Worm (Caenorhabditis elegans) whole organism, L2 larva: ENCODE measurements around the gene anmt-2.

ENCODE experiments used
- C34F6.9 ChIP-seq: fragments of 150-350 bp; optimal IDR thresholded peaks from 2 replicates; lab custom pipeline; 2014; ENCODE audit warnings: missing biosample characterization, missing genetic modification characterization
- F13H6.1 ChIP-seq: sonication (generic microtip); optimal IDR thresholded peaks from 2 replicates; lab custom pipeline; 2016; ENCODE audit warnings: missing genetic modification characterization, missing compliant biosample characterization
- R02D3.7 ChIP-seq: fragments of 150-350 bp; optimal IDR thresholded peaks from 2 replicates; lab custom pipeline; 2014; ENCODE audit warnings: missing biosample characterization, missing genetic modification characterization
- ZK546.5 ChIP-seq: sonication (generic microtip); optimal IDR thresholded peaks from 2 replicates; lab custom pipeline; 2017; ENCODE audit warnings: missing biosample characterization, missing genetic modification characterization
- aly-2 ChIP-seq: fragments of 150-350 bp; optimal IDR thresholded peaks from 2 replicates; lab custom pipeline; 2014; ENCODE audit warnings: missing biosample characterization, missing genetic modification characterization
- blmp-1 ChIP-seq: sonication (generic microtip); optimal IDR thresholded peaks from 2 replicates; lab custom pipeline; 2017; ENCODE audit warnings: missing genetic modification characterization, mild to moderate bottlenecking, missing compliant biosample characterization, antibody characterized with exemption, moderate library complexity; ENCODE audit not compliant: insufficient read depth
- ceh-82 ChIP-seq: fragments of 150-350 bp; optimal IDR thresholded peaks from 2 replicates; lab custom pipeline; 2014; ENCODE audit warnings: missing biosample characterization, missing genetic modification characterization
- crh-2 ChIP-seq: sonication (generic microtip); optimal IDR thresholded peaks from 2 replicates; lab custom pipeline; 2017; ENCODE audit warnings: missing biosample characterization, missing genetic modification characterization
- dmd-4 ChIP-seq: sonication (generic microtip); optimal IDR thresholded peaks from 2 replicates; lab custom pipeline; 2017; ENCODE audit warnings: missing biosample characterization, missing genetic modification characterization
- egl-27 ChIP-seq: sonication (generic microtip); optimal IDR thresholded peaks from 3 replicates; lab custom pipeline; 2017; ENCODE audit warnings: missing biosample characterization, missing genetic modification reagents, missing genetic modification characterization
- elt-3 ChIP-seq: sonication (generic microtip); optimal IDR thresholded peaks from 2 replicates; lab custom pipeline; 2017; ENCODE audit warnings: missing biosample characterization, missing genetic modification characterization
- fos-1 ChIP-seq: fragments of 150-350 bp; optimal IDR thresholded peaks from 2 replicates; lab custom pipeline; 2014; ENCODE audit warnings: missing biosample characterization, missing genetic modification characterization
- gmeb-1 ChIP-seq: fragments of 150-350 bp; optimal IDR thresholded peaks from 2 replicates; lab custom pipeline; 2014; ENCODE audit warnings: missing biosample characterization, missing genetic modification characterization
- lin-13 ChIP-seq: fragments of 150-350 bp; optimal IDR thresholded peaks from 2 replicates; lab custom pipeline; 2014; ENCODE audit warnings: missing biosample characterization, missing genetic modification reagents, missing genetic modification characterization
- lsy-2 ChIP-seq, 2 experiments: fragments of 150-350 bp in 1 of 2; sonication (generic microtip) in 1 of 2; optimal IDR thresholded peaks; 2 replicates each; lab custom pipeline; 2014 to 2017; ENCODE audit warnings: missing biosample characterization in 2 of 2, missing genetic modification characterization in 2 of 2
- mab-5 ChIP-seq: fragments of 150-350 bp; optimal IDR thresholded peaks from 2 replicates; lab custom pipeline; 2014; ENCODE audit warnings: missing biosample characterization, missing genetic modification characterization
- mbf-1 ChIP-seq: sonication (generic microtip); optimal IDR thresholded peaks from 2 replicates; lab custom pipeline; 2017; ENCODE audit warnings: missing biosample characterization, missing genetic modification characterization
- mdl-1 ChIP-seq, 2 experiments: fragments of 150-350 bp in 1 of 2; sonication (generic microtip) in 1 of 2; optimal IDR thresholded peaks; 2 replicates each; lab custom pipeline; 2017; ENCODE audit warnings: missing biosample characterization in 2 of 2, missing genetic modification characterization in 2 of 2
- nhr-10 ChIP-seq: sonication (generic microtip); optimal IDR thresholded peaks from 2 replicates; lab custom pipeline; 2017; ENCODE audit warnings: missing biosample characterization, missing genetic modification characterization
- nhr-11 ChIP-seq: fragments of 150-350 bp; optimal IDR thresholded peaks from 2 replicates; lab custom pipeline; 2014; ENCODE audit warnings: missing biosample characterization, missing genetic modification characterization
- nhr-129 ChIP-seq: fragments of 150-350 bp; optimal IDR thresholded peaks from 2 replicates; lab custom pipeline; 2014; ENCODE audit warnings: missing biosample characterization, missing genetic modification characterization
- nhr-21 ChIP-seq: fragments of 150-350 bp; optimal IDR thresholded peaks from 2 replicates; lab custom pipeline; 2014; ENCODE audit warnings: missing biosample characterization, missing genetic modification characterization
- nhr-23 ChIP-seq: fragments of 150-350 bp; optimal IDR thresholded peaks from 2 replicates; lab custom pipeline; 2014; ENCODE audit warnings: missing biosample characterization, missing genetic modification reagents, missing genetic modification characterization
- nhr-25 ChIP-seq: fragments of 150-350 bp; sonication (generic microtip); optimal IDR thresholded peaks from 3 replicates; lab custom pipeline; 2014; ENCODE audit warnings: missing biosample characterization, missing genetic modification characterization
- nhr-6 ChIP-seq: fragments of 150-350 bp; optimal IDR thresholded peaks from 2 replicates; lab custom pipeline; 2014; ENCODE audit warnings: missing biosample characterization, missing genetic modification characterization
- nhr-77 ChIP-seq: fragments of 150-350 bp; optimal IDR thresholded peaks from 2 replicates; lab custom pipeline; 2014; ENCODE audit warnings: missing biosample characterization, missing genetic modification characterization
- peb-1 ChIP-seq: fragments of 150-350 bp; optimal IDR thresholded peaks from 2 replicates; lab custom pipeline; 2014; ENCODE audit warnings: missing biosample characterization, missing genetic modification characterization
- sem-4 ChIP-seq: fragments of 150-350 bp; optimal IDR thresholded peaks from 2 replicates; lab custom pipeline; 2014; ENCODE audit warnings: missing biosample characterization, missing genetic modification reagents, missing genetic modification characterization
- sma-3 ChIP-seq: sonication (generic microtip); optimal IDR thresholded peaks from 2 replicates; lab custom pipeline; 2016; ENCODE audit warnings: missing genetic modification reagents, missing genetic modification characterization, missing compliant biosample characterization
- sma-9 ChIP-seq, 2 experiments: fragments of 150-350 bp in 1 of 2; sonication (generic microtip) in 1 of 2; optimal IDR thresholded peaks; 2 replicates each; lab custom pipeline; 2014 to 2016; ENCODE audit warnings: missing genetic modification characterization in 2 of 2, mild to moderate bottlenecking in 1 of 2, missing biosample characterization in 1 of 2, missing compliant biosample characterization in 1 of 2, missing genetic modification reagents in 1 of 2, moderate library complexity in 1 of 2
- unc-39 ChIP-seq: fragments of 150-350 bp; optimal IDR thresholded peaks from 2 replicates; lab custom pipeline; 2014; ENCODE audit warnings: missing biosample characterization, missing genetic modification characterization
- unc-55 ChIP-seq: fragments of 150-350 bp; sonication (generic microtip); optimal IDR thresholded peaks from 3 replicates; lab custom pipeline; 2014; ENCODE audit warnings: missing biosample characterization, missing genetic modification reagents, missing genetic modification characterization
- unc-62 ChIP-seq: fragments of 150-350 bp; optimal IDR thresholded peaks from 2 replicates; lab custom pipeline; 2014; ENCODE audit warnings: missing biosample characterization, missing genetic modification reagents, missing genetic modification characterization
- ztf-1 ChIP-seq: fragments of 200-800 bp; sonication (Bioruptor generic); conservative IDR thresholded peaks from 2 replicates; pipeline ENCODE4 v1.3.6; 2022; ENCODE audit warnings: missing genetic modification characterization, missing compliant biosample characterization
- ztf-11 ChIP-seq: sonication (generic microtip); optimal IDR thresholded peaks from 2 replicates; lab custom pipeline; 2017; ENCODE audit warnings: missing biosample characterization, missing genetic modification characterization
- ztf-4 ChIP-seq: fragments of 150-350 bp; optimal IDR thresholded peaks from 2 replicates; lab custom pipeline; 2014; ENCODE audit warnings: missing biosample characterization, missing genetic modification characterization

Gene anmt-2

ce11 chrIII:6179062-6179461 lies 21.5 kb upstream of the anmt-2 start:
- no peak for TF ChIP-seq ztf-4 (tag; lab: Kevin White, UChicago)
- TF ChIP-seq nhr-21 (tag; lab: Kevin White, UChicago) = no peak
- TF ChIP-seq gmeb-1 (tag; lab: Kevin White, UChicago) = peak; percentile 6
- TF ChIP-seq F13H6.1 = peak; percentile 13
- TF ChIP-seq mdl-1 (tag; optimal IDR thresholded peaks at IDR 0.05; lab: Kevin White, UChicago) = peak in 1 of 2 experiments; percentile 8
- no peak for TF ChIP-seq C34F6.9 (tag; lab: Kevin White, UChicago)
- TF ChIP-seq crh-2 (tag; lab: Kevin White, UChicago) = peak; percentile 44
- TF ChIP-seq sma-3 (GFP tag; lab: Kevin White, UChicago) = no peak
- peak; percentile 83 for TF ChIP-seq sma-9 (GFP tag; optimal IDR thresholded peaks at IDR 0.05; lab: Kevin White, UChicago)
- no peak for TF ChIP-seq sma-9 (tag; optimal IDR thresholded peaks at IDR 0.05; lab: Kevin White, UChicago)
- TF ChIP-seq mbf-1 (tag; lab: Kevin White, UChicago) = no peak
- TF ChIP-seq unc-55 (GFP tag; lab: Kevin White, UChicago) = no peak
- TF ChIP-seq nhr-25 = no peak
- TF ChIP-seq aly-2 = no peak
- peak; percentile 76 for TF ChIP-seq fos-1 (tag; lab: Kevin White, UChicago)
- no peak for TF ChIP-seq unc-39 (tag; lab: Kevin White, UChicago)
- no peak for TF ChIP-seq blmp-1
- no peak for TF ChIP-seq mab-5 (tag; lab: Kevin White, UChicago)
- no peak for TF ChIP-seq ztf-11 (tag; lab: Kevin White, UChicago)
- no peak for TF ChIP-seq nhr-11 (tag; lab: Kevin White, UChicago)
- TF ChIP-seq ztf-1 (GFP tag; lab: Robert Waterston, UW) = no peak

DNA sequence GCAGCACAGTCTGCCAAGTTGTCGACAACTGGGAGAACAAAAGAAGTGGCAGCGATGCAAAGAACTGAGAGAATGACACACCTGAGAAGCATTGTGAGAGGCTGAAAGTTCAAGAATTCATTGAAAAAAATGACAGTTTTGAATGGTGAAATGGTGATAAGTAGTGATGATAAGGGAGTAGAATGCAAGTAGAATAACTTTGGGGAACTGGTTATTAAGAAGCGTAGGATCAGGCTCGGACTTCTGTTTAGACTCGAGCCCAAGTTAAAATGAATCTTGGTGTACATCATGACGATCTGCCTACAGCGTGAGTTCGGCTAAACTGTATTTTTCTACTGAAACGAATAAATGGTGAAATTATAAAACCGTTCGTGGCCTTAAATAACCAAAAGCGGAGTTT lies 21.0 kb upstream of the anmt-2 start, which contains the start of gene F42A10.7:
F42A10.7 (minus strand) TSS at position 101 of the 400 bp plus-strand sequence.
- no peak for TF ChIP-seq gmeb-1 (tag; lab: Kevin White, UChicago)
- TF ChIP-seq egl-27 (tag; lab: Kevin White, UChicago) = no peak
- TF ChIP-seq ztf-1 (GFP tag; lab: Robert Waterston, UW) = no peak
- TF ChIP-seq nhr-25 = no peak
- no peak for TF ChIP-seq unc-39 (tag; lab: Kevin White, UChicago)
- TF ChIP-seq elt-3 (tag; lab: Kevin White, UChicago) = no peak
- TF ChIP-seq lsy-2 (tag; optimal IDR thresholded peaks at IDR 0.05; lab: Kevin White, UChicago) = no peak
- TF ChIP-seq lin-13 (GFP tag; lab: Kevin White, UChicago) = no peak
- no peak for TF ChIP-seq blmp-1
- TF ChIP-seq mbf-1 (tag; lab: Kevin White, UChicago) = no peak
- TF ChIP-seq aly-2 = no peak
- no peak for TF ChIP-seq sem-4 (tag; lab: Kevin White, UChicago)
- TF ChIP-seq fos-1 (tag; lab: Kevin White, UChicago) = no peak
- no peak for TF ChIP-seq nhr-23

- no peak for TF ChIP-seq nhr-25
- peak; percentile 45 for TF ChIP-seq fos-1 (tag; lab: Kevin White, UChicago)
Observed at ce11 chrIII:6177631-6178030, 20.1 kb upstream of the anmt-2 start.

- TF ChIP-seq R02D3.7 (tag; lab: Kevin White, UChicago) (no peak), fos-1 (tag; lab: Kevin White, UChicago) (peak; percentile 23), ztf-11 (tag; lab: Kevin White, UChicago) (no peak), unc-55 (GFP tag; lab: Kevin White, UChicago) (no peak)
- TF ChIP-seq, all 48 proteins: peak for 1
Observed at ce11 chrIII:6176761-6177160, 19.2 kb upstream of the anmt-2 start, which contains the start of gene F42A10.6. F42A10.6 (minus strand) TSS chrIII:6176861.

DNA sequence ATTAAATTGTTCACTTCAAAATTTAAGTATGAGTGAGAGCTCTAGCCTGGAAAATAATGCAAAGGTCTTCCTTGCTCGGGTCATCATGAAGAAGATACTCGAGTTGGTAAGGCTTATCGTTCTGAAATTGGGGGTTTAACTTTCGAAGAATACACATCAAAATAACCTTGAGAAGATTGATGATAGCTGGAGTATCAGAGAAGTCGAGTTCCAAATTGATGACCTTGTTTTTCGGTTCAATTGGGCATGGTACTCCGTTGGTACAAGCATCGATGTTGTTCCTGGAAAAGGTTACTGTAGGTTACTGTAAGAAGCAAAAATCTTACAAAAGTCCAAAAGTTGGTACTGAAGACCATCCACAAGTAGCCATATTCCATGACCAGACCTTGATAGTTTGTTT lies 18.6 kb upstream of the anmt-2 start:
- no peak for TF ChIP-seq aly-2
- TF ChIP-seq ZK546.5 (tag; lab: Kevin White, UChicago) = no peak
- TF ChIP-seq fos-1 (tag; lab: Kevin White, UChicago) = no peak
- TF ChIP-seq C34F6.9 (tag; lab: Kevin White, UChicago) = no peak
- TF ChIP-seq unc-62 = no peak

DNA sequence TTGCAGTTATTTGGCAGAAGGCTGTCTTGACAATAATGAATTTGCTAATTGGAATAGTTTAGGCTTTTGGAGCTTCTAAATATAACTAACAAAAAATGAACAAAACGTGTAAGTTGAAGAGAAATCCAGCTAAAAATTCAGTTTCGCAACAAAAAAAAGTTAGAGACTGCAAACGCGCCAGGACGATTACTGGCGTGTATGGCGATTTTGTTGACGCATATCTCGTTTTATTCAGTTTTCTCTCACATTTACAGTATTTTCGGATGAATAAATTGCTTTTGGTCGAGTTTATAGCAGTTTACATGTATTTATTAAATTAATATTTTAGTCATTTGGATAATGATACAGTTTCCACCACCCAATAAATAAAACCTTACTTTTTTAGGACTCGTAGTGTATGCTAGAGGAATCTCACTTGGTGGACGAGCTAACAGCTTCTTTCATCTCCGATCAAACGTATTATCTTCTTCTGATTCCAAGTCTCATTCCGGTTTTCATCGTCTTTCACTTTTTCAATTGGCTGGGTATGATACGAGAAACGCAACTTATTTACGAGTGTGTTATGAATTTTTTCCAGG lies 15.6 kb upstream of the anmt-2 start, which contains the start of the genes abcf-3 and F42A10.5:
abcf-3 (plus strand) TSS at position 384 of the 578 bp plus-strand sequence.
F42A10.5 (minus strand) TSS at position 458 of the 578 bp plus-strand sequence.
- TF ChIP-seq ztf-4 (tag; lab: Kevin White, UChicago) (peak; percentile 17), unc-62 (no peak), fos-1 (tag; lab: Kevin White, UChicago) (peak; percentile 17), nhr-77 (peak; percentile 38), gmeb-1 (tag; lab: Kevin White, UChicago) (peak; percentile 78), F13H6.1 (peak; percentile 50), nhr-21 (tag; lab: Kevin White, UChicago) (peak; percentile 57), crh-2 (tag; lab: Kevin White, UChicago) (peak; percentile 80), ceh-82 (tag; lab: Kevin White, UChicago) (no peak), lin-13 (GFP tag; lab: Kevin White, UChicago) (peak; percentile 65), nhr-6 (tag; lab: Kevin White, UChicago) (peak; percentile 46), nhr-25 (no peak), C34F6.9 (tag; lab: Kevin White, UChicago) (peak; percentile 90), peb-1 (tag; lab: Kevin White, UChicago) (no peak), sem-4 (tag; lab: Kevin White, UChicago) (peak; percentile 28), nhr-129 (tag; lab: Kevin White, UChicago) (peak; percentile 70), sma-3 (GFP tag; lab: Kevin White, UChicago) (peak; percentile 42), lsy-2 (tag; optimal IDR thresholded peaks at IDR 0.05; lab: Kevin White, UChicago) (peak; percentile 79 to 89), sma-9 (GFP tag; optimal IDR thresholded peaks at IDR 0.05; lab: Kevin White, UChicago) (peak; percentile 67), sma-9 (tag; optimal IDR thresholded peaks at IDR 0.05; lab: Kevin White, UChicago) (no peak), mab-5 (tag; lab: Kevin White, UChicago) (peak; percentile 66), nhr-10 (tag; lab: Kevin White, UChicago) (no peak), dmd-4 (tag; lab: Kevin White, UChicago) (no peak)
